Fruit fly (Drosophila melanogaster): ENCODE results near the gene SLC5A11.

DNA sequence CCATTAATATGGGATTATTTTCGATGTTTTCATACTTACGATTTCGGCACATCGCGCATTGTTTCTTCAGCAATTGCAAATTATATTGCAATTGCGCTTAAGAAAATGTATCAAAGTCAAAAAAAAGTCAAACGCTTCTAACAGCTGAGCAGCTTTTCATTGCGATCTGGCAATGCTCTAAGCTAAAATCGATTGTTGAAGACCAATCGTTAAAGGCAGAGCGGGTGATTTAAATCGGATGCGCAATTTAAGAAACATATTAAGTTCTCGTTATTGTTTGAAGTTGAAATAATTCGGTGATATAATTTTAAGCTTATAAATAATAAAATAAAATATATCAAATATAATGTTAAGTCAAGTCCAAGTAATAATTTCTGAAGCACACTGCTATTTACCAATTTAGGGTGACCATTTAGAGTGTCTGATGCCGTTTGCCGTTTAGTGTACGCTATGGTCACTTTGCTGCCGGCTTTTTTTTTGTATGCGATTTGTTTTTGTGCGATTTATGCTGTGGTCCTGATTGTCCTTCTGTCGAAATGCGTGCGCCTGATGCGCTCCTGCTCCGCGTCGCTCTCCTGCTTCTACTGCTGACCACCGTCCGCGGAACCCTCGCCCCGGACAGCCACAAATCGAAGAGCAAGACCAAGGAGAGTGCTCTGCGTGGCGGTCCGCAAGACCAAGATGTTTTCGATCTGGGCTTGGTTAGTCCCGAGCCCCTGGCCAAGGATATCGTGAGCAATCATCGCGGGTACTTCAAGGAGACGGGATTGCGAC, 8.0 kb downstream of the SLC5A11 start, which contains the start of the genes CG8475 and CG8460:
- TF ChIP-seq CG11617 (GFP tag; optimal IDR thresholded peaks at IDR 0.05) (no peak), kay (GFP tag; ENCODE audit: borderline replicate concordance) (no peak), Clk (GFP tag; optimal IDR thresholded peaks at IDR 0.05) (no peak), Hr96 (GFP tag; optimal IDR thresholded peaks at IDR 0.05) (no peak), bab1 (GFP tag; optimal IDR thresholded peaks at IDR 0.05) (no peak), pad (GFP tag; optimal IDR thresholded peaks at IDR 0.05) (no peak), CG5204 (GFP tag; optimal IDR thresholded peaks at IDR 0.05) (no peak), toe (GFP tag; optimal IDR thresholded peaks at IDR 0.05) (no peak), tj (GFP tag; optimal IDR thresholded peaks at IDR 0.05) (no peak)
